Fruit fly (Drosophila melanogaster) whole organism, embryonic: ENCODE measurements around the gene CG32026.
A peak's percentile ranks its signal among the peaks of the same experiment; 100 is the strongest.

Experiments
- Aef1 ChIP-seq: fragments of 200-800 bp; sonication (Bioruptor generic); IDR thresholded peaks from 3 replicates; pipeline ENCODE4 v1.3.6; 2022; ENCODE audit warnings: missing biosample characterization, missing genetic modification characterization
- CG11093 ChIP-seq: fragments of 200-800 bp; sonication (Bioruptor generic); IDR thresholded peaks from 3 replicates; pipeline ENCODE4 v1.3.6; 2022; ENCODE audit warnings: missing biosample characterization, missing genetic modification characterization
- CG11695 ChIP-seq: fragments of 200-800 bp; sonication (Bioruptor generic); IDR thresholded peaks from 3 replicates; pipeline ENCODE4 v1.3.6; 2022; ENCODE audit warnings: missing biosample characterization, missing genetic modification characterization
- CG11723 ChIP-seq: fragments of 200-800 bp; sonication (Bioruptor generic); optimal IDR thresholded peaks from 2 replicates; lab custom pipeline; 2017; ENCODE audit warnings: missing biosample characterization, mild to moderate bottlenecking, missing genetic modification characterization
- CG15514 ChIP-seq: fragments of 200-800 bp; sonication (Bioruptor generic); optimal IDR thresholded peaks from 3 replicates; lab custom pipeline; 2017; ENCODE audit warnings: missing biosample characterization, missing genetic modification characterization, mild to moderate bottlenecking, moderate library complexity, missing genetic modification reagents
- CG15696 ChIP-seq: fragments of 200-800 bp; sonication (Bioruptor generic); optimal IDR thresholded peaks from 2 replicates; lab custom pipeline; 2019; ENCODE audit warnings: missing biosample characterization, mild to moderate bottlenecking, missing genetic modification characterization, moderate library complexity
- CG17361 ChIP-seq: fragments of 200-800 bp; sonication (Bioruptor generic); IDR thresholded peaks from 3 replicates; pipeline ENCODE4 v1.3.6; 2022; ENCODE audit warnings: missing biosample characterization, missing genetic modification characterization
- CG17612 ChIP-seq: fragments of 200-800 bp; sonication (Bioruptor generic); IDR thresholded peaks from 2 replicates; pipeline ENCODE4 v1.3.6; 2022; ENCODE audit warnings: missing biosample characterization, missing genetic modification characterization
- CG30431 ChIP-seq: fragments of 200-800 bp; sonication (Bioruptor generic); optimal IDR thresholded peaks from 2 replicates; lab custom pipeline; 2017; ENCODE audit warnings: missing biosample characterization, missing genetic modification characterization
- CG3281 ChIP-seq: fragments of 200-800 bp; sonication (Bioruptor generic); optimal IDR thresholded peaks from 3 replicates; lab custom pipeline; 2017; ENCODE audit warnings: missing biosample characterization, mild to moderate bottlenecking, missing genetic modification characterization
- CG3847 ChIP-seq: fragments of 200-800 bp; sonication (Bioruptor generic); IDR thresholded peaks from 2 replicates; pipeline ENCODE4 v1.3.6; 2022; ENCODE audit warnings: missing biosample characterization, missing genetic modification characterization
- CG6254 ChIP-seq: fragments of 200-800 bp; sonication (Bioruptor generic); optimal IDR thresholded peaks from 3 replicates; lab custom pipeline; 2017; ENCODE audit warnings: mild to moderate bottlenecking, missing biosample characterization, missing genetic modification reagents, missing genetic modification characterization
- CG7786 ChIP-seq: fragments of 200-800 bp; sonication (Bioruptor generic); optimal IDR thresholded peaks from 2 replicates; lab custom pipeline; 2016; ENCODE audit warnings: missing biosample characterization, missing genetic modification characterization
- CG7928 ChIP-seq: fragments of 200-800 bp; sonication (Bioruptor generic); optimal IDR thresholded peaks from 2 replicates; lab custom pipeline; 2017; ENCODE audit warnings: missing biosample characterization, mild to moderate bottlenecking, missing genetic modification characterization
- CG7963 ChIP-seq: fragments of 200-800 bp; sonication (Bioruptor generic); IDR thresholded peaks from 3 replicates; pipeline ENCODE4 v1.3.6; 2022; ENCODE audit warnings: missing biosample characterization, missing genetic modification characterization; ENCODE audit not compliant: partially characterized antibody
- CG8478 ChIP-seq: fragments of >200 bp; optimal IDR thresholded peaks from 2 replicates; lab custom pipeline; 2018
- CG8924 ChIP-seq: fragments of 200-800 bp; optimal IDR thresholded peaks from 3 replicates; lab custom pipeline; 2019; ENCODE audit warnings: missing biosample characterization, mild to moderate bottlenecking, missing genetic modification characterization, moderate library complexity
- CG9817 ChIP-seq: fragments of 200-800 bp; sonication (Bioruptor generic); optimal IDR thresholded peaks from 2 replicates; lab custom pipeline; 2018; ENCODE audit warnings: missing biosample characterization, mild to moderate bottlenecking, missing genetic modification characterization, moderate library complexity
- CTCF ChIP-seq: fragments of 200-800 bp; sonication (Bioruptor generic); optimal IDR thresholded peaks from 2 replicates; lab custom pipeline; 2017; ENCODE audit warnings: missing biosample characterization, mild to moderate bottlenecking, missing genetic modification characterization, moderate library complexity
- D ChIP-seq, 2 experiments: fragments of 200-800 bp in 1 of 2; fragments of >200 bp in 1 of 2; sonication (Bioruptor generic) in 1 of 2; optimal IDR thresholded peaks; 2 replicates in 1 of 2; 3 replicates in 1 of 2; lab custom pipeline; 2017; ENCODE audit warnings: mild to moderate bottlenecking in 1 of 2, missing biosample characterization in 1 of 2, missing genetic modification characterization in 1 of 2, missing genetic modification reagents in 1 of 2
- D19B ChIP-seq: fragments of 200-800 bp; sonication (Bioruptor generic); optimal IDR thresholded peaks from 2 replicates; lab custom pipeline; 2017; ENCODE audit warnings: missing biosample characterization, mild to moderate bottlenecking, missing genetic modification characterization
- ERR ChIP-seq: fragments of 200-800 bp; sonication (Bioruptor generic); optimal IDR thresholded peaks from 2 replicates; lab custom pipeline; 2016; ENCODE audit warnings: missing biosample characterization, missing genetic modification characterization
- Ets65A ChIP-seq: fragments of 200-800 bp; sonication (Bioruptor generic); peaks from one replicate; lab custom pipeline; 2016; ENCODE audit warnings: missing biosample characterization, missing genetic modification characterization
- HHEX ChIP-seq: fragments of 200-800 bp; sonication (Bioruptor generic); optimal IDR thresholded peaks from 3 replicates; lab custom pipeline; 2017; ENCODE audit warnings: missing biosample characterization, mild to moderate bottlenecking, missing genetic modification characterization, missing genetic modification reagents
- HLH3B ChIP-seq: fragments of 200-800 bp; sonication (Bioruptor generic); IDR thresholded peaks from 2 replicates; pipeline ENCODE4 v1.3.6; 2022; ENCODE audit warnings: missing biosample characterization, missing genetic modification characterization
- HmgZ ChIP-seq: fragments of 200-800 bp; sonication (Bioruptor generic); optimal IDR thresholded peaks from 2 replicates; lab custom pipeline; 2018; ENCODE audit warnings: missing biosample characterization, mild to moderate bottlenecking, missing genetic modification characterization
- Hmx ChIP-seq: fragments of 200-800 bp; sonication (Bioruptor generic); optimal IDR thresholded peaks from 2 replicates; lab custom pipeline; 2016; ENCODE audit warnings: missing biosample characterization, missing genetic modification characterization
- Hr39 ChIP-seq: fragments of >200 bp; optimal IDR thresholded peaks from 2 replicates; lab custom pipeline; 2017
- Jarid2 ChIP-seq: fragments of 200-800 bp; sonication (Bioruptor generic); optimal IDR thresholded peaks from 3 replicates; lab custom pipeline; 2017; ENCODE audit warnings: mild to moderate bottlenecking, missing biosample characterization, missing genetic modification reagents, missing genetic modification characterization
- Rx ChIP-seq: fragments of 200-800 bp; sonication (Bioruptor generic); IDR thresholded peaks from 2 replicates; pipeline ENCODE4 v1.3.6; 2022; ENCODE audit warnings: missing biosample characterization, missing genetic modification characterization
- Sox102F ChIP-seq: fragments of 200-800 bp; sonication (Bioruptor generic); optimal IDR thresholded peaks from 2 replicates; lab custom pipeline; 2018; ENCODE audit warnings: missing biosample characterization, mild to moderate bottlenecking, missing genetic modification characterization, moderate library complexity
- Spps ChIP-seq: fragments of 200-800 bp; sonication (Bioruptor generic); optimal IDR thresholded peaks from 2 replicates; lab custom pipeline; 2018; ENCODE audit warnings: missing biosample characterization, mild to moderate bottlenecking, missing genetic modification characterization
- Sry-δ ChIP-seq: fragments of 200-800 bp; sonication (Bioruptor generic); optimal IDR thresholded peaks from 2 replicates; lab custom pipeline; 2016; ENCODE audit warnings: missing biosample characterization, missing genetic modification characterization
- bbx ChIP-seq: fragments of 200-800 bp; sonication (Bioruptor generic); IDR thresholded peaks from 2 replicates; pipeline ENCODE4 v1.3.6; 2022; ENCODE audit warnings: missing biosample characterization, missing genetic modification characterization; ENCODE audit not compliant: partially characterized antibody
- chif ChIP-seq, 2 experiments: fragments of 200-800 bp; sonication (Bioruptor generic); optimal IDR thresholded peaks; 3 replicates each; lab custom pipeline; 2016; ENCODE audit warnings: missing biosample characterization in 2 of 2, missing genetic modification characterization in 2 of 2
- dan ChIP-seq: fragments of 200-800 bp; sonication (Bioruptor generic); IDR thresholded peaks from 2 replicates; pipeline ENCODE4 v1.3.6; 2022; ENCODE audit warnings: missing biosample characterization, missing genetic modification characterization
- danr ChIP-seq: fragments of 200-800 bp; sonication (Bioruptor generic); IDR thresholded peaks from 2 replicates; pipeline ENCODE4 v1.3.6; 2022; ENCODE audit warnings: missing biosample characterization, missing genetic modification characterization
- exex ChIP-seq: fragments of 200-800 bp; sonication (Bioruptor generic); optimal IDR thresholded peaks from 4 replicates; lab custom pipeline; 2018; ENCODE audit warnings: missing biosample characterization, mild to moderate bottlenecking, missing genetic modification characterization, moderate library complexity
- ftz-f1 ChIP-seq: fragments of 200-800 bp; sonication (Bioruptor generic); optimal IDR thresholded peaks from 2 replicates; lab custom pipeline; 2016; ENCODE audit warnings: missing biosample characterization, missing genetic modification characterization
- gro ChIP-seq: fragments of 200-800 bp; sonication (Bioruptor generic); optimal IDR thresholded peaks from 2 replicates; lab custom pipeline; 2016; ENCODE audit warnings: missing biosample characterization, missing genetic modification characterization
- otp ChIP-seq: fragments of 200-800 bp; sonication (Bioruptor generic); IDR thresholded peaks from 3 replicates; pipeline ENCODE4, ENCODE4 v1.3.6; 2022; ENCODE audit warnings: missing biosample characterization, missing genetic modification characterization
- pb ChIP-seq: fragments of 200-800 bp; sonication (Bioruptor generic); optimal IDR thresholded peaks from 3 replicates; lab custom pipeline; 2016; ENCODE audit warnings: missing biosample characterization, missing genetic modification characterization
- pnt ChIP-seq: fragments of 200-800 bp; sonication (Bioruptor generic); optimal IDR thresholded peaks from 3 replicates; lab custom pipeline; 2016; ENCODE audit warnings: missing biosample characterization, missing genetic modification characterization
- ro ChIP-seq: fragments of 200-800 bp; sonication (Bioruptor generic); IDR thresholded peaks from 2 replicates; pipeline ENCODE4 v1.3.6; 2022; ENCODE audit warnings: missing biosample characterization, missing genetic modification characterization
- scrt ChIP-seq: fragments of 200-800 bp; sonication (Bioruptor generic); optimal IDR thresholded peaks from 2 replicates; lab custom pipeline; 2018; ENCODE audit warnings: missing biosample characterization, mild to moderate bottlenecking, missing genetic modification characterization, moderate library complexity
- ssp ChIP-seq: fragments of 200-800 bp; sonication (Bioruptor generic); IDR thresholded peaks from 2 replicates; pipeline ENCODE4 v1.3.6; 2022; ENCODE audit warnings: missing biosample characterization, missing genetic modification characterization
- stwl ChIP-seq: fragments of 200-800 bp; sonication (Bioruptor generic); optimal IDR thresholded peaks from 3 replicates; lab custom pipeline; 2018; ENCODE audit warnings: missing biosample characterization, mild to moderate bottlenecking, missing genetic modification characterization, moderate library complexity
- tap ChIP-seq: fragments of 200-800 bp; optimal IDR thresholded peaks from 3 replicates; lab custom pipeline; 2019; ENCODE audit warnings: missing biosample characterization, mild to moderate bottlenecking, missing genetic modification characterization, moderate library complexity
- tll ChIP-seq, 2 experiments: fragments of 200-800 bp in 1 of 2; fragments of >200 bp in 1 of 2; sonication (Bioruptor generic) in 1 of 2; optimal IDR thresholded peaks; 2 replicates each; lab custom pipeline; 2017 to 2019; ENCODE audit warnings: missing biosample characterization in 2 of 2, missing genetic modification characterization in 2 of 2, mild to moderate bottlenecking in 1 of 2, moderate library complexity in 1 of 2
- unc-4 ChIP-seq: fragments of 200-800 bp; sonication (Bioruptor generic); IDR thresholded peaks from 2 replicates; pipeline ENCODE4 v1.3.6; 2022; ENCODE audit warnings: missing biosample characterization, missing genetic modification characterization; ENCODE audit not compliant: partially characterized antibody
- vnd ChIP-seq: fragments of 200-800 bp; sonication (Bioruptor generic); IDR thresholded peaks from 3 replicates; pipeline ENCODE4 v1.3.6; 2022; ENCODE audit warnings: missing biosample characterization, missing genetic modification characterization; ENCODE audit not compliant: partially characterized antibody

Gene CG32026

dm6 chr3L:8841757-8842156, 5.5 kb downstream of the CG32026 start (continued):
- TF ChIP-seq Spps (tag; lab: Kevin White, UChicago) = peak; percentile 16
- TF ChIP-seq CG11695 (GFP tag; lab: Robert Waterston, UW) = peak; percentile 66; the same call in 2 of the 3 replicates
- TF ChIP-seq gro (GFP tag; lab: Kevin White, UChicago) = peak; percentile 8
- peak; percentile 66 for TF ChIP-seq HmgZ (tag; lab: Kevin White, UChicago)
- TF ChIP-seq ftz-f1 (GFP tag; lab: Kevin White, UChicago) = no peak
- TF ChIP-seq tap (tag; lab: Kevin White, UChicago) = peak; percentile 75
- peak; percentile 67 for TF ChIP-seq CG3847 (GFP tag; lab: Robert Waterston, UW)
- peak; percentile 50 for TF ChIP-seq pnt (GFP tag; lab: Kevin White, UChicago)
- peak; percentile 60; the same call in 1 of the 3 replicates for TF ChIP-seq otp (GFP tag; lab: Robert Waterston, UW)
- peak; percentile 63 for TF ChIP-seq scrt
- peak; percentile 51; the same call in 1 of the 2 replicates for TF ChIP-seq CG17612 (GFP tag; lab: Robert Waterston, UW)
- no peak for TF ChIP-seq stwl
- TF ChIP-seq dan (GFP tag; lab: Robert Waterston, UW) = 0 out of 2 replicates have a peak, but pooled peaks have one; percentile 25
- TF ChIP-seq Aef1 = peak; percentile 72
- TF ChIP-seq CG7928 (GFP tag; lab: Kevin White, UChicago) = no peak
- TF ChIP-seq HHEX = peak; percentile 65
- peak; percentile 78 for TF ChIP-seq Sox102F (GFP tag; lab: Kevin White, UChicago)
- peak; percentile 94 for TF ChIP-seq D19B
- TF ChIP-seq CG15514 (GFP tag; lab: Kevin White, UChicago) = peak; percentile 44
- no peak for TF ChIP-seq tll (GFP tag; optimal IDR thresholded peaks at IDR 0.05; lab: Kevin White, UChicago)
- peak; percentile 74 for TF ChIP-seq CG9817 (tag; lab: Kevin White, UChicago)
- no peak for TF ChIP-seq CTCF (GFP tag; lab: Kevin White, UChicago)
- peak; percentile 19 for TF ChIP-seq exex (tag; lab: Kevin White, UChicago)
- peak; percentile 7 for TF ChIP-seq Jarid2 (GFP tag; lab: Kevin White, UChicago)
- peak; percentile 28; the same call in 1 of the 3 replicates for TF ChIP-seq CG11093 (GFP tag; lab: Robert Waterston, UW)
- peak; percentile 51 for TF ChIP-seq CG15696 (tag; lab: Kevin White, UChicago)
- TF ChIP-seq ERR (GFP tag; lab: Kevin White, UChicago) = peak; percentile 38
- TF ChIP-seq D (optimal IDR thresholded peaks at IDR 0.05; lab: Kevin White, UChicago) = no peak
- TF ChIP-seq D (GFP tag; optimal IDR thresholded peaks at IDR 0.05; lab: Kevin White, UChicago) = peak; percentile 71
- no peak for TF ChIP-seq pb (GFP tag; lab: Kevin White, UChicago)
- TF ChIP-seq CG11723 = peak; percentile 46
- peak; percentile 20 for TF ChIP-seq Sry-δ (GFP tag; lab: Kevin White, UChicago)
- peak; percentile 86 for TF ChIP-seq HLH3B (GFP tag; lab: Robert Waterston, UW)
- TF ChIP-seq Rx (GFP tag; lab: Robert Waterston, UW) = peak; percentile 80
- TF ChIP-seq chif (GFP tag; optimal IDR thresholded peaks at IDR 0.05; lab: Kevin White, UChicago) = peak; percentile 54 to 74
- TF ChIP-seq CG8478 (lab: Kevin White, UChicago) = no peak
- TF ChIP-seq Ets65A (GFP tag; lab: Kevin White, UChicago) = peak; percentile 26
- TF ChIP-seq CG17361 (GFP tag; lab: Robert Waterston, UW) = peak; percentile 76
- TF ChIP-seq danr (GFP tag; lab: Robert Waterston, UW) = no peak
- TF ChIP-seq CG8924 (tag; lab: Kevin White, UChicago) = peak; percentile 80
- TF ChIP-seq ssp (GFP tag; lab: Robert Waterston, UW) = peak; percentile 64
- peak; percentile 75 for TF ChIP-seq CG3281
- no peak for TF ChIP-seq bbx (GFP tag; lab: Robert Waterston, UW)
- TF ChIP-seq unc-4 (GFP tag; lab: Robert Waterston, UW) = no peak
- TF ChIP-seq vnd (GFP tag; lab: Robert Waterston, UW) = no peak
- TF ChIP-seq CG6254 = peak; percentile 67
- TF ChIP-seq Hmx (GFP tag; lab: Kevin White, UChicago) = peak; percentile 31
- TF ChIP-seq ro (GFP tag; lab: Robert Waterston, UW) = no peak
- peak; percentile 55 for TF ChIP-seq CG30431
- TF ChIP-seq CG7963 = no peak
- peak; percentile 61 for TF ChIP-seq CG7786 (GFP tag; lab: Kevin White, UChicago)
- no peak for TF ChIP-seq Hr39 (lab: Kevin White, UChicago)
